Worm (Caenorhabditis elegans) whole organism, L4/young adult: Measurements from ENCODE around the gene Y51H7C.8.

Source experiments
- W03F9.2 ChIP-seq: fragments of 150-350 bp; optimal IDR thresholded peaks from 2 replicates; lab custom pipeline; 2014; ENCODE audit warnings: missing biosample characterization, missing genetic modification characterization
- dao-5 ChIP-seq: sonication (generic microtip); optimal IDR thresholded peaks from 2 replicates; lab custom pipeline; 2016; ENCODE audit warnings: missing genotype, missing genetic modification characterization, moderate library complexity, missing compliant biosample characterization
- him-1 ChIP-seq: sonication (generic microtip); optimal IDR thresholded peaks from 2 replicates; lab custom pipeline; 2016; ENCODE audit warnings: missing genotype, missing genetic modification reagents, missing genetic modification characterization, missing compliant biosample characterization

- TF ChIP-seq him-1 (tag; lab: Kevin White, UChicago) = no peak
- TF ChIP-seq dao-5 = no peak
- no peak for TF ChIP-seq W03F9.2 (tag; lab: Kevin White, UChicago)
Observed at ce11 chrII:1419994-1420393, 18.4 kb downstream of the Y51H7C.8 start.
